Worm (Caenorhabditis elegans): ENCODE results near the gene C01G12.3.

- TF ChIP-seq him-1 (tag; optimal IDR thresholded peaks at IDR 0.05) (no peak), dao-5 (tag; optimal IDR thresholded peaks at IDR 0.05) (no peak)
These were observed 27.1 kb downstream of the C01G12.3 start for ce11 chrII:14555019-14555418.

Measured in whole organism, L4/young adult.